Worm (Caenorhabditis elegans) whole organism, L2 larva: ENCODE measurements around the gene C30B5.6.

Source experiments
- ceh-82 ChIP-seq: fragments of 150-350 bp; optimal IDR thresholded peaks from 2 replicates; lab custom pipeline; 2014; ENCODE audit warnings: missing biosample characterization, missing genetic modification characterization
- dmd-4 ChIP-seq: sonication (generic microtip); optimal IDR thresholded peaks from 2 replicates; lab custom pipeline; 2017; ENCODE audit warnings: missing biosample characterization, missing genetic modification characterization

- TF ChIP-seq dmd-4 (tag; lab: Kevin White, UChicago) (no peak), ceh-82 (tag; lab: Kevin White, UChicago) (no peak)
These were observed 41.2 kb upstream of the C30B5.6 start, which contains the start of gene F13H8.3 for ce11 chrII:6263685-6264084.
